Worm (Caenorhabditis elegans) whole organism, L4 larva: ENCODE data around the gene pqn-96.
A peak's percentile ranks its signal among the peaks of the same experiment; 100 is the strongest.

Experiments used
- F10B5.3 ChIP-seq: sonication (generic microtip); optimal IDR thresholded peaks from 2 replicates; lab custom pipeline; 2016; ENCODE audit warnings: mild to moderate bottlenecking, missing genetic modification characterization, missing compliant biosample characterization
- F26F4.8 ChIP-seq: fragments of 200-800 bp; sonication (Bioruptor generic); conservative IDR thresholded peaks from 2 replicates; pipeline ENCODE4 v1.3.6; 2022; ENCODE audit warnings: missing genetic modification characterization, missing compliant biosample characterization
- F37D6.2 ChIP-seq: sonication (generic microtip); optimal IDR thresholded peaks from 2 replicates; lab custom pipeline; 2016; ENCODE audit warnings: mild to moderate bottlenecking, missing genetic modification characterization, missing compliant biosample characterization
- F44E2.7 ChIP-seq: fragments of 200-800 bp; sonication (Bioruptor generic); IDR thresholded peaks from 2 replicates; pipeline ENCODE4 v2.1.2; 2022; ENCODE audit warnings: missing genetic modification characterization, missing compliant biosample characterization
- R02D3.7 ChIP-seq: fragments of 150-350 bp; sonication (generic microtip); optimal IDR thresholded peaks from 3 replicates; lab custom pipeline; 2014; ENCODE audit warnings: missing biosample characterization, missing genetic modification characterization
- T20F7.1 ChIP-seq: fragments of 200-800 bp; sonication (Bioruptor generic); optimal IDR thresholded peaks from 2 replicates; lab custom pipeline; 2018; ENCODE audit warnings: mild to moderate bottlenecking, missing genetic modification characterization, missing compliant biosample characterization
- aha-1 ChIP-seq: fragments of 150-350 bp; peaks from one replicate; lab custom pipeline; 2014; ENCODE audit warnings: missing biosample characterization, missing genetic modification characterization
- ama-1 ChIP-seq: fragments of 150-350 bp; optimal IDR thresholded peaks from 2 replicates; lab custom pipeline; 2014; ENCODE audit warnings: inconsistent platforms, mixed read lengths
- arid-1 ChIP-seq: fragments of 200-800 bp; sonication (Bioruptor generic); conservative IDR thresholded peaks from 2 replicates; pipeline ENCODE4 v1.3.6; 2022; ENCODE audit warnings: missing genetic modification reagents, missing genetic modification characterization, missing compliant biosample characterization
- ceh-20 ChIP-seq: fragments of 200-800 bp; sonication (Bioruptor generic); IDR thresholded peaks from 2 replicates; pipeline ENCODE4 v1.3.6; 2022; ENCODE audit warnings: missing genetic modification reagents, missing genetic modification characterization, missing compliant biosample characterization
- ces-1 ChIP-seq: fragments of 150-350 bp; sonication (generic microtip); optimal IDR thresholded peaks from 4 replicates; lab custom pipeline; 2014; ENCODE audit warnings: missing biosample characterization, missing genetic modification reagents, missing genetic modification characterization
- cey-2 ChIP-seq: sonication (generic microtip); optimal IDR thresholded peaks from 3 replicates; lab custom pipeline; 2017; ENCODE audit warnings: missing genetic modification characterization, mild to moderate bottlenecking, missing compliant biosample characterization, antibody characterized with exemption, borderline replicate concordance; ENCODE audit not compliant: insufficient read depth
- daf-16 ChIP-seq, 3 experiments: sonication (generic microtip); optimal IDR thresholded peaks; 2 replicates each; lab custom pipeline; 2016 to 2017; ENCODE audit warnings: missing genetic modification characterization in 3 of 3, missing genetic modification reagents in 3 of 3, mild to moderate bottlenecking in 2 of 3, missing compliant biosample characterization in 2 of 3, missing biosample characterization in 1 of 3, moderate library complexity in 1 of 3
- daf-8 ChIP-seq: fragments of 200-800 bp; sonication (Bioruptor generic); IDR thresholded peaks from 2 replicates; pipeline ENCODE4 v1.3.6; 2022; ENCODE audit warnings: missing genetic modification characterization, missing compliant biosample characterization
- dmd-6 ChIP-seq: fragments of 200-800 bp; sonication (Bioruptor generic); IDR thresholded peaks from 2 replicates; pipeline ENCODE4 v1.3.6; 2022; ENCODE audit warnings: missing genetic modification reagents, missing genetic modification characterization, missing compliant biosample characterization
- dmd-9 ChIP-seq: fragments of 200-800 bp; sonication (Bioruptor generic); IDR thresholded peaks from 2 replicates; pipeline ENCODE4 v1.3.6; 2022; ENCODE audit warnings: missing genetic modification reagents, missing genetic modification characterization, missing compliant biosample characterization
- egl-43 ChIP-seq: fragments of 200-800 bp; sonication (Bioruptor generic); IDR thresholded peaks from 2 replicates; pipeline ENCODE4 v1.3.6; 2022; ENCODE audit warnings: missing genetic modification reagents, missing genetic modification characterization, missing compliant biosample characterization
- fkh-10 ChIP-seq: fragments of 150-350 bp; optimal IDR thresholded peaks from 2 replicates; lab custom pipeline; 2014; ENCODE audit warnings: missing biosample characterization, missing genetic modification reagents, missing genetic modification characterization
- hif-1 ChIP-seq, 2 experiments: sonication (generic microtip); optimal IDR thresholded peaks; 2 replicates each; lab custom pipeline; 2016 to 2017; ENCODE audit warnings: missing compliant biosample characterization in 2 of 2, missing genetic modification characterization in 2 of 2, missing genetic modification reagents in 2 of 2, missing genotype in 2 of 2, mild to moderate bottlenecking in 1 of 2
- hlh-11 ChIP-seq: fragments of 200-800 bp; sonication (Bioruptor generic); optimal IDR thresholded peaks from 2 replicates; lab custom pipeline; 2018; ENCODE audit warnings: mild to moderate bottlenecking, missing genetic modification characterization, missing compliant biosample characterization
- jun-1 ChIP-seq: fragments of 150-350 bp; optimal IDR thresholded peaks from 2 replicates; lab custom pipeline; 2014; ENCODE audit warnings: missing biosample characterization, missing genetic modification reagents, missing genetic modification characterization
- lim-7 ChIP-seq: fragments of 200-800 bp; sonication (Bioruptor generic); IDR thresholded peaks from 2 replicates; pipeline ENCODE4 v1.3.6; 2022; ENCODE audit warnings: missing genetic modification characterization, missing compliant biosample characterization
- lin-1 ChIP-seq: fragments of 200-800 bp; sonication (Bioruptor generic); IDR thresholded peaks from 2 replicates; pipeline ENCODE4 v1.3.6; 2022; ENCODE audit warnings: missing genetic modification reagents, missing genetic modification characterization, missing compliant biosample characterization
- lin-13 ChIP-seq: fragments of 150-350 bp; optimal IDR thresholded peaks from 2 replicates; lab custom pipeline; 2014; ENCODE audit warnings: missing biosample characterization, missing genetic modification reagents, missing genetic modification characterization
- lin-29 ChIP-seq: fragments of 200-800 bp; sonication (Bioruptor generic); IDR thresholded peaks from 2 replicates; pipeline ENCODE4 v1.3.6; 2022; ENCODE audit warnings: missing genetic modification reagents, missing genetic modification characterization, missing compliant biosample characterization
- lin-38 ChIP-seq: fragments of 200-800 bp; sonication (Bioruptor generic); IDR thresholded peaks from 2 replicates; pipeline ENCODE4 v1.3.6; 2022; ENCODE audit warnings: missing genetic modification reagents, missing genetic modification characterization, missing compliant biosample characterization
- mep-1 ChIP-seq: fragments of 150-350 bp; sonication (generic microtip); optimal IDR thresholded peaks from 3 replicates; lab custom pipeline; 2014; ENCODE audit warnings: missing biosample characterization, missing genetic modification characterization
- mxl-3 ChIP-seq: fragments of 200-800 bp; sonication (Bioruptor generic); optimal IDR thresholded peaks from 2 replicates; lab custom pipeline; 2018; ENCODE audit warnings: mild to moderate bottlenecking, missing genetic modification characterization, missing compliant biosample characterization
- nhr-237 ChIP-seq: sonication (generic microtip); optimal IDR thresholded peaks from 2 replicates; lab custom pipeline; 2017; ENCODE audit warnings: missing biosample characterization, missing genetic modification characterization
- nhr-25 ChIP-seq: sonication (generic microtip); optimal IDR thresholded peaks from 2 replicates; lab custom pipeline; 2017; ENCODE audit warnings: missing genetic modification characterization, mild to moderate bottlenecking, missing compliant biosample characterization, antibody characterized with exemption, moderate library complexity, borderline replicate concordance; ENCODE audit not compliant: insufficient read depth
- nhr-28 ChIP-seq: fragments of 150-350 bp; optimal IDR thresholded peaks from 2 replicates; lab custom pipeline; 2014; ENCODE audit warnings: missing biosample characterization, missing genetic modification characterization
- nhr-41 ChIP-seq: fragments of 200-800 bp; sonication (Bioruptor generic); IDR thresholded peaks from 2 replicates; pipeline ENCODE4 v1.3.6; 2022; ENCODE audit warnings: missing genetic modification reagents, missing genetic modification characterization, missing compliant biosample characterization
- nhr-48 ChIP-seq: sonication (generic microtip); optimal IDR thresholded peaks from 2 replicates; lab custom pipeline; 2016; ENCODE audit warnings: mild to moderate bottlenecking, missing genetic modification characterization, missing compliant biosample characterization
- nhr-6 ChIP-seq: fragments of 150-350 bp; optimal IDR thresholded peaks from 2 replicates; lab custom pipeline; 2014; ENCODE audit warnings: missing biosample characterization, missing genetic modification characterization
- nhr-77 ChIP-seq: fragments of 150-350 bp; optimal IDR thresholded peaks from 2 replicates; lab custom pipeline; 2014; ENCODE audit warnings: missing biosample characterization, missing genetic modification characterization
- pha-4 ChIP-seq, 2 experiments: fragments of 150-350 bp in 1 of 2; fragments of 200-800 bp in 1 of 2; sonication (Bioruptor generic) in 1 of 2; IDR thresholded peaks in 1 of 2; optimal IDR thresholded peaks in 1 of 2; 2 replicates each; pipeline versions ENCODE4 v1.3.6 to Lab custom; 2014 to 2022; ENCODE audit warnings: missing genetic modification characterization in 2 of 2, missing genetic modification reagents in 2 of 2, missing biosample characterization in 1 of 2, missing compliant biosample characterization in 1 of 2
- pqm-1 ChIP-seq: sonication (generic microtip); optimal IDR thresholded peaks from 2 replicates; lab custom pipeline; 2017; ENCODE audit warnings: missing biosample characterization, missing genetic modification characterization
- set-16 ChIP-seq: fragments of 200-800 bp; sonication (Bioruptor generic); IDR thresholded peaks from 2 replicates; pipeline ENCODE4 v1.3.6; 2022; ENCODE audit warnings: missing genetic modification reagents, missing genetic modification characterization, missing compliant biosample characterization
- skn-1 ChIP-seq: fragments of 150-350 bp; optimal IDR thresholded peaks from 2 replicates; lab custom pipeline; 2014; ENCODE audit warnings: missing biosample characterization, missing genetic modification characterization
- snpc-1.2 ChIP-seq: fragments of 200-800 bp; sonication (Bioruptor generic); IDR thresholded peaks from 2 replicates; pipeline ENCODE4 v1.3.6; 2022; ENCODE audit warnings: missing genetic modification reagents, missing genetic modification characterization, missing compliant biosample characterization
- snpc-4 ChIP-seq: fragments of 150-350 bp; optimal IDR thresholded peaks from 2 replicates; lab custom pipeline; 2014; ENCODE audit warnings: missing biosample characterization, missing genetic modification characterization
- spr-1 ChIP-seq: sonication (generic microtip); optimal IDR thresholded peaks from 2 replicates; lab custom pipeline; 2016; ENCODE audit warnings: mild to moderate bottlenecking, missing genetic modification characterization, missing compliant biosample characterization
- tra-1 ChIP-seq: fragments of 200-800 bp; sonication (Bioruptor generic); IDR thresholded peaks from 2 replicates; pipeline ENCODE4 v1.3.6; 2022; ENCODE audit warnings: missing genetic modification reagents, missing genetic modification characterization, missing compliant biosample characterization
- unc-62 ChIP-seq, 3 experiments: fragments of 150-350 bp in 1 of 3; sonication (generic microtip); optimal IDR thresholded peaks in 2 of 3; peaks in 1 of 3; 1 replicate in 1 of 3; 2 replicates in 2 of 3; lab custom pipeline; 2014 to 2017; ENCODE audit warnings: missing biosample characterization in 3 of 3, missing genetic modification characterization in 3 of 3, missing genetic modification reagents in 3 of 3, missing genotype in 1 of 3
- vab-7 ChIP-seq: fragments of 200-800 bp; sonication (Bioruptor generic); IDR thresholded peaks from 2 replicates; pipeline ENCODE4 v1.3.6; 2022; ENCODE audit warnings: missing genetic modification reagents, missing genetic modification characterization, missing compliant biosample characterization
- zfp-2 ChIP-seq: sonication (generic microtip); optimal IDR thresholded peaks from 2 replicates; lab custom pipeline; 2016; ENCODE audit warnings: mild to moderate bottlenecking, missing genetic modification characterization, missing compliant biosample characterization
- zip-11 ChIP-seq: fragments of 200-800 bp; sonication (Bioruptor generic); IDR thresholded peaks from 2 replicates; pipeline ENCODE4 v1.3.6; 2022; ENCODE audit warnings: missing genetic modification characterization, missing compliant biosample characterization

The pqn-96 gene

ce11 chrIII:8446061-8446460 lies 6.8 kb upstream of the pqn-96 start:
- TF ChIP-seq nhr-6 (tag; lab: Kevin White, UChicago) (no peak), spr-1 (tag; lab: Kevin White, UChicago) (no peak), pha-4 (GFP tag; IDR thresholded peaks at IDR 0.05; lab: Robert Waterston, UW) (peak; percentile 34; the same call in 1 of the 2 replicates), pha-4 (tag; optimal IDR thresholded peaks at IDR 0.05; lab: Kevin White, UChicago) (no peak), set-16 (no peak), dmd-6 (GFP tag; lab: Robert Waterston, UW) (peak; percentile 6; the same call in 1 of the 2 replicates), zip-11 (GFP tag; lab: Robert Waterston, UW) (no peak), nhr-25 (no peak), F37D6.2 (tag; lab: Kevin White, UChicago) (no peak), R02D3.7 (tag; lab: Kevin White, UChicago) (no peak), snpc-4 (no peak), cey-2 (tag; lab: Kevin White, UChicago) (no peak), daf-8 (GFP tag; lab: Robert Waterston, UW) (no peak), ceh-20 (GFP tag; lab: Robert Waterston, UW) (no peak), fkh-10 (no peak), lin-1 (0 out of 2 replicates have a peak, but pooled peaks have one; percentile 29), lim-7 (peak; percentile 63), hlh-11 (tag; lab: Kevin White, UChicago) (no peak), tra-1 (no peak), dmd-9 (GFP tag; lab: Robert Waterston, UW) (no peak), lin-29 (GFP tag; lab: Robert Waterston, UW) (no peak), T20F7.1 (no peak), nhr-28 (tag; lab: Kevin White, UChicago) (no peak), snpc-1.2 (GFP tag; lab: Robert Waterston, UW) (0 out of 2 replicates have a peak, but pooled peaks have one; percentile 21), egl-43 (no peak; the same call in 1 of the 2 replicates), arid-1 (GFP tag; lab: Robert Waterston, UW) (no peak), F10B5.3 (no peak)
- TF ChIP-seq, all 104 proteins: peak for 5

DNA sequence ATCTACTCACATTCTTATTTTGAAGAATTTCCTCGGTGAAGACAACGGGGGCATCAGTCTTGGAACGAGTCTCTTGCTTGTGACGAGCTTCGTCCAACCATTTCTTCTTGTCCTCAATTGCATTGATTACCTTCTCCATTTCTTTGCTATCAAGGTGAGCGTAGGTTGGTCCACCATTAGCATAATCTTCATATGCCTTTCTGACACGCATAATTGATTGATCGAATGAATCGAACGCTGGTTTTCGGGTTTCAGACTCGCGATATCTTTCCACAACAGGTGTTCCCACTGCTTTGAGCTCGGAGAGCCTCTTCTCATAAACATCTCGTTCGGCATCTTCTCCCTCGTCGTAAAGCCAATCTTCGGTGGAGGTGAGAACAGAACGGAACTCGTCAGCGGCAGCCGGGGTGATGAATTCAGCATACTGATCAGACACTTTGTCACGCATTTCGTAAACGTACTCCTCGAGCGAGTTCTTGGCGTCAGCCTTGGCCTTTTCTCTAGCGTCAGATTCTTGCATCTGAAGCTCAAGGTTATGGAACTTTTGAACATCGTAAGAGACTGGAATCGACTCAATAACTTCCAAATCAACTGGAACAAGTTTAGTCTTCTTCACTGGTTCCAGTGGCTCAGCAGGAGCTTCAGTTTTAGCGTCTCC lies 5.3 kb upstream of the pqn-96 start:
- TF ChIP-seq lim-7: no peak
- no peak for TF ChIP-seq F10B5.3
- no peak for TF ChIP-seq lin-13 (GFP tag; lab: Kevin White, UChicago)
- no peak for TF ChIP-seq ama-1 (lab: Kevin White, UChicago)
- TF ChIP-seq skn-1: no peak
- TF ChIP-seq vab-7 (GFP tag; lab: Robert Waterston, UW): no peak
- TF ChIP-seq fkh-10: no peak
- TF ChIP-seq F44E2.7: no peak
- TF ChIP-seq mxl-3 (GFP tag; lab: Kevin White, UChicago): no peak
- no peak for TF ChIP-seq aha-1
- TF ChIP-seq unc-62 (GFP tag; optimal IDR thresholded peaks at IDR 0.05 in 1 of 2; lab: Kevin White, UChicago): peak in 1 of 2 experiments; percentile 82
- TF ChIP-seq unc-62 (tag; optimal IDR thresholded peaks at IDR 0.05; lab: Kevin White, UChicago): no peak
- TF ChIP-seq dmd-6 (GFP tag; lab: Robert Waterston, UW): no peak
- TF ChIP-seq lin-1: no peak
- TF ChIP-seq ces-1 (GFP tag; lab: Kevin White, UChicago): no peak
- no peak for TF ChIP-seq nhr-237
- TF ChIP-seq nhr-41 (GFP tag; lab: Robert Waterston, UW): no peak
- no peak for TF ChIP-seq spr-1 (tag; lab: Kevin White, UChicago)
- no peak for TF ChIP-seq hif-1 (tag; optimal IDR thresholded peaks at IDR 0.05; lab: Kevin White, UChicago)
- peak; percentile 35 for TF ChIP-seq lin-38 (GFP tag; lab: Robert Waterston, UW)
- TF ChIP-seq F26F4.8 (GFP tag; lab: Robert Waterston, UW): no peak
- TF ChIP-seq nhr-77 (tag; lab: Kevin White, UChicago): no peak
- no peak for TF ChIP-seq lin-29 (GFP tag; lab: Robert Waterston, UW)
- no peak for TF ChIP-seq jun-1 (tag; lab: Kevin White, UChicago)
- TF ChIP-seq zfp-2 (tag; lab: Kevin White, UChicago): no peak
- peak; percentile 20 for TF ChIP-seq set-16
- TF ChIP-seq pqm-1: no peak
- TF ChIP-seq daf-16 (GFP tag; optimal IDR thresholded peaks at IDR 0.05; lab: Kevin White, UChicago): no peak
- TF ChIP-seq daf-16 (tag; optimal IDR thresholded peaks at IDR 0.05; lab: Kevin White, UChicago): peak; percentile 18
- no peak for TF ChIP-seq egl-43
- TF ChIP-seq nhr-48 (tag; lab: Kevin White, UChicago): no peak
- no peak for TF ChIP-seq snpc-1.2 (GFP tag; lab: Robert Waterston, UW)
- TF ChIP-seq mep-1 (tag; lab: Kevin White, UChicago): no peak
- no peak for TF ChIP-seq cey-2 (tag; lab: Kevin White, UChicago)
